Fruit fly (Drosophila melanogaster) whole organism, prepupa: ENCODE data around the gene Polr3D.

Source experiments
- CG10669 ChIP-seq: fragments of 200-800 bp; sonication (Bioruptor generic); optimal IDR thresholded peaks from 3 replicates; lab custom pipeline; 2018; ENCODE audit warnings: missing biosample characterization, mild to moderate bottlenecking, missing genetic modification characterization, moderate library complexity
- CG11294 ChIP-seq: fragments of 200-800 bp; sonication (Bioruptor generic); IDR thresholded peaks from 2 replicates; pipeline ENCODE4 v1.3.6; 2022; ENCODE audit warnings: missing biosample characterization, missing genetic modification characterization
- CG11762 ChIP-seq: fragments of 200-800 bp; sonication (Bioruptor generic); optimal IDR thresholded peaks from 3 replicates; lab custom pipeline; 2016; ENCODE audit warnings: missing biosample characterization, missing genetic modification characterization; ENCODE audit not compliant: insufficient read depth
- CG11902 ChIP-seq: fragments of 200-800 bp; sonication (Bioruptor generic); optimal IDR thresholded peaks from 3 replicates; lab custom pipeline; 2016; ENCODE audit warnings: missing biosample characterization, missing genetic modification characterization
- CG1621 ChIP-seq: fragments of 200-800 bp; sonication (Bioruptor generic); optimal IDR thresholded peaks from 3 replicates; lab custom pipeline; 2018; ENCODE audit warnings: missing biosample characterization, mild to moderate bottlenecking, missing genetic modification characterization
- CG16779 ChIP-seq: fragments of 200-800 bp; sonication (Bioruptor generic); optimal IDR thresholded peaks from 3 replicates; lab custom pipeline; 2017; ENCODE audit warnings: missing biosample characterization, mild to moderate bottlenecking, missing genetic modification characterization
- CG3032 ChIP-seq: fragments of 200-800 bp; optimal IDR thresholded peaks from 2 replicates; lab custom pipeline; 2019; ENCODE audit warnings: missing biosample characterization, mild to moderate bottlenecking, missing genetic modification characterization, moderate library complexity
- CG31627 ChIP-seq: fragments of 200-800 bp; sonication (Bioruptor generic); optimal IDR thresholded peaks from 3 replicates; lab custom pipeline; 2016; ENCODE audit warnings: missing biosample characterization, missing genetic modification characterization
- CG32006 ChIP-seq: fragments of 200-800 bp; sonication (Bioruptor generic); optimal IDR thresholded peaks from 3 replicates; lab custom pipeline; 2017; ENCODE audit warnings: missing biosample characterization, mild to moderate bottlenecking, missing genetic modification characterization
- CG34406 ChIP-seq: fragments of 200-800 bp; sonication (Bioruptor generic); optimal IDR thresholded peaks from 3 replicates; lab custom pipeline; 2016; ENCODE audit warnings: missing biosample characterization, missing genetic modification characterization
- CG4318 ChIP-seq: fragments of 200-800 bp; sonication (Bioruptor generic); optimal IDR thresholded peaks from 3 replicates; lab custom pipeline; 2017; ENCODE audit warnings: missing biosample characterization, mild to moderate bottlenecking, missing genetic modification characterization
- CG6276 ChIP-seq: fragments of 200-800 bp; sonication (Bioruptor generic); optimal IDR thresholded peaks from 2 replicates; lab custom pipeline; 2017; ENCODE audit warnings: missing biosample characterization, mild to moderate bottlenecking, missing genetic modification characterization
- CG6792 ChIP-seq: fragments of 200-800 bp; sonication (Bioruptor generic); optimal IDR thresholded peaks from 3 replicates; lab custom pipeline; 2016; ENCODE audit warnings: missing biosample characterization, missing genetic modification characterization
- CG6808 ChIP-seq: fragments of 200-800 bp; sonication (Bioruptor generic); optimal IDR thresholded peaks from 3 replicates; lab custom pipeline; 2017; ENCODE audit warnings: missing biosample characterization, missing genetic modification characterization, mild to moderate bottlenecking, moderate library complexity, missing genetic modification reagents
- CG6854 ChIP-seq: fragments of 200-800 bp; sonication (Bioruptor generic); optimal IDR thresholded peaks from 2 replicates; lab custom pipeline; 2017; ENCODE audit warnings: missing biosample characterization, mild to moderate bottlenecking, missing genetic modification characterization
- CG7368 ChIP-seq: fragments of 200-800 bp; sonication (Bioruptor generic); optimal IDR thresholded peaks from 3 replicates; lab custom pipeline; 2016; ENCODE audit warnings: missing biosample characterization, missing genetic modification characterization
- CG8119 ChIP-seq: fragments of 200-800 bp; sonication (Bioruptor generic); IDR thresholded peaks from 3 replicates; pipeline ENCODE4 v1.3.6; 2022; ENCODE audit warnings: missing biosample characterization, missing genetic modification characterization
- CG8319 ChIP-seq: fragments of 200-800 bp; sonication (Bioruptor generic); optimal IDR thresholded peaks from 3 replicates; lab custom pipeline; 2016; ENCODE audit warnings: missing biosample characterization, missing genetic modification characterization
- CG8632 ChIP-seq: fragments of 200-800 bp; sonication (Bioruptor generic); optimal IDR thresholded peaks from 3 replicates; lab custom pipeline; 2016; ENCODE audit warnings: missing biosample characterization, missing genetic modification characterization
- CG9139 ChIP-seq: fragments of 200-800 bp; sonication (Bioruptor generic); optimal IDR thresholded peaks from 3 replicates; lab custom pipeline; 2017; ENCODE audit warnings: missing biosample characterization, mild to moderate bottlenecking, missing genetic modification characterization
- Eip78C ChIP-seq: fragments of 200-800 bp; sonication (Bioruptor generic); peaks from one replicate; lab custom pipeline; 2016; ENCODE audit warnings: missing biosample characterization, missing genetic modification characterization
- Eip93F ChIP-seq: fragments of 200-800 bp; sonication (Bioruptor generic); optimal IDR thresholded peaks from 2 replicates; lab custom pipeline; 2016; ENCODE audit warnings: missing biosample characterization, mild to moderate bottlenecking, missing genetic modification characterization
- Ets21C ChIP-seq: fragments of 200-800 bp; sonication (Bioruptor generic); optimal IDR thresholded peaks from 3 replicates; lab custom pipeline; 2016; ENCODE audit warnings: missing biosample characterization, missing genetic modification characterization
- Ets96B ChIP-seq: fragments of 200-800 bp; optimal IDR thresholded peaks from 2 replicates; lab custom pipeline; 2019; ENCODE audit warnings: missing biosample characterization, mild to moderate bottlenecking, missing genetic modification characterization, moderate library complexity
- Gug ChIP-seq: fragments of 200-800 bp; sonication (Bioruptor generic); IDR thresholded peaks from 2 replicates; pipeline ENCODE4 v1.3.6; 2022; ENCODE audit warnings: missing biosample characterization, missing genetic modification characterization
- Hr39 ChIP-seq: fragments of 200-800 bp; sonication (Bioruptor generic); optimal IDR thresholded peaks from 2 replicates; lab custom pipeline; 2016; ENCODE audit warnings: missing biosample characterization, missing genetic modification characterization
- Hr4 ChIP-seq: fragments of 200-800 bp; sonication (Bioruptor generic); optimal IDR thresholded peaks from 3 replicates; lab custom pipeline; 2016; ENCODE audit warnings: missing biosample characterization, missing genetic modification characterization
- Lpt ChIP-seq: fragments of 200-800 bp; sonication (Bioruptor generic); optimal IDR thresholded peaks from 3 replicates; lab custom pipeline; 2016; ENCODE audit warnings: missing biosample characterization, missing genetic modification characterization
- Met ChIP-seq: fragments of 200-800 bp; sonication (Bioruptor generic); optimal IDR thresholded peaks from 3 replicates; lab custom pipeline; 2016; ENCODE audit warnings: missing biosample characterization, missing genetic modification characterization
- OdsH ChIP-seq: fragments of 200-800 bp; sonication (Bioruptor generic); optimal IDR thresholded peaks from 3 replicates; lab custom pipeline; 2016; ENCODE audit warnings: missing biosample characterization, missing genetic modification characterization
- Smox ChIP-seq: fragments of 200-800 bp; sonication (Bioruptor generic); optimal IDR thresholded peaks from 3 replicates; lab custom pipeline; 2016; ENCODE audit warnings: missing biosample characterization, missing genetic modification characterization
- Sox102F ChIP-seq: fragments of 200-800 bp; sonication (Bioruptor generic); optimal IDR thresholded peaks from 2 replicates; lab custom pipeline; 2016; ENCODE audit warnings: missing biosample characterization, mild to moderate bottlenecking, missing genetic modification characterization
- Sox14 ChIP-seq: fragments of 200-800 bp; sonication (Bioruptor generic); optimal IDR thresholded peaks from 3 replicates; lab custom pipeline; 2016; ENCODE audit warnings: missing biosample characterization, missing genetic modification characterization
- achi ChIP-seq: fragments of 200-800 bp; sonication (Bioruptor generic); optimal IDR thresholded peaks from 3 replicates; lab custom pipeline; 2016; ENCODE audit warnings: missing biosample characterization, missing genetic modification characterization
- acj6 ChIP-seq: fragments of 200-800 bp; sonication (Bioruptor generic); optimal IDR thresholded peaks from 3 replicates; lab custom pipeline; 2016; ENCODE audit warnings: missing biosample characterization, missing genetic modification characterization
- cyc ChIP-seq: fragments of 200-800 bp; sonication (Bioruptor generic); optimal IDR thresholded peaks from 3 replicates; lab custom pipeline; 2016; ENCODE audit warnings: missing biosample characterization, missing genetic modification characterization
- dac ChIP-seq: fragments of 200-800 bp; sonication (Bioruptor generic); optimal IDR thresholded peaks from 2 replicates; lab custom pipeline; 2017; ENCODE audit warnings: missing biosample characterization, mild to moderate bottlenecking, missing genetic modification characterization
- dsx ChIP-seq: fragments of 200-800 bp; optimal IDR thresholded peaks from 3 replicates; lab custom pipeline; 2019; ENCODE audit warnings: missing biosample characterization, mild to moderate bottlenecking, missing genetic modification characterization, moderate library complexity; ENCODE audit not compliant: poor library complexity, severe bottlenecking
- eg ChIP-seq: fragments of 200-800 bp; sonication (Bioruptor generic); IDR thresholded peaks from 3 replicates; pipeline ENCODE4 v1.3.6; 2022; ENCODE audit warnings: missing biosample characterization, missing genetic modification characterization
- esn ChIP-seq: fragments of 200-800 bp; sonication (Bioruptor generic); optimal IDR thresholded peaks from 2 replicates; lab custom pipeline; 2016; ENCODE audit warnings: missing biosample characterization, mild to moderate bottlenecking, missing genetic modification characterization, moderate library complexity
- fd59A ChIP-seq: fragments of 200-800 bp; sonication (Bioruptor generic); optimal IDR thresholded peaks from 2 replicates; lab custom pipeline; 2017; ENCODE audit warnings: missing biosample characterization, mild to moderate bottlenecking, missing genetic modification characterization, missing genetic modification reagents
- fkh ChIP-seq: fragments of 200-800 bp; sonication (Bioruptor generic); optimal IDR thresholded peaks from 3 replicates; lab custom pipeline; 2017; ENCODE audit warnings: missing biosample characterization, mild to moderate bottlenecking, missing genetic modification characterization, moderate library complexity
- lz ChIP-seq: fragments of 200-800 bp; sonication (Bioruptor generic); optimal IDR thresholded peaks from 3 replicates; lab custom pipeline; 2016; ENCODE audit warnings: missing biosample characterization, missing genetic modification characterization
- pdm3 ChIP-seq: fragments of 200-800 bp; sonication (Bioruptor generic); optimal IDR thresholded peaks from 3 replicates; lab custom pipeline; 2016; ENCODE audit warnings: missing biosample characterization, missing genetic modification characterization
- ss ChIP-seq, 2 experiments: fragments of 200-800 bp; sonication (Bioruptor generic); optimal IDR thresholded peaks; 2 replicates in 1 of 2; 3 replicates in 1 of 2; lab custom pipeline; 2017 to 2018; ENCODE audit warnings: mild to moderate bottlenecking in 2 of 2, missing biosample characterization in 2 of 2, missing genetic modification characterization in 2 of 2, moderate library complexity in 1 of 2
- svp ChIP-seq: fragments of 200-800 bp; sonication (Bioruptor generic); peaks from one replicate; lab custom pipeline; 2016; ENCODE audit warnings: missing biosample characterization, missing genetic modification characterization
- topi ChIP-seq: fragments of 200-800 bp; sonication (Bioruptor generic); optimal IDR thresholded peaks from 3 replicates; lab custom pipeline; 2016; ENCODE audit warnings: missing biosample characterization, missing genetic modification characterization

Polr3D gene

dm6 chr3L:18078614-18079013 lies 30.8 kb downstream of the Polr3D start (continued):
- TF ChIP-seq CG6792 (GFP tag; lab: Kevin White, UChicago) = no peak
- peak; percentile 8 for TF ChIP-seq CG34406 (GFP tag; lab: Kevin White, UChicago)
- TF ChIP-seq cyc = peak; percentile 12
- peak; percentile 62; the same call in 2 of the 3 replicates for TF ChIP-seq eg
- peak; percentile 54 for TF ChIP-seq CG6276 (GFP tag; lab: Kevin White, UChicago)
- TF ChIP-seq CG10669 (GFP tag; lab: Kevin White, UChicago) = peak; percentile 77
- TF ChIP-seq CG11294 (GFP tag; lab: Robert Waterston, UW) = no peak; the same call in 1 of the 2 replicates
- peak; percentile 33 for TF ChIP-seq CG16779 (tag; lab: Kevin White, UChicago)

- TF ChIP-seq acj6 (GFP tag; lab: Kevin White, UChicago) (peak; percentile 92), Hr39 (peak; percentile 34), CG6854 (peak; percentile 26), Sox102F (GFP tag; lab: Kevin White, UChicago) (peak; percentile 31), lz (GFP tag; lab: Kevin White, UChicago) (peak; percentile 63), CG10669 (GFP tag; lab: Kevin White, UChicago) (peak; percentile 95), fd59A (GFP tag; lab: Kevin White, UChicago) (peak; percentile 94), esn (GFP tag; lab: Kevin White, UChicago) (peak; percentile 67), OdsH (GFP tag; lab: Kevin White, UChicago) (peak; percentile 93), CG8119 (peak; percentile 97), CG9139 (peak; percentile 96), Ets21C (GFP tag; lab: Kevin White, UChicago) (no peak), dsx (GFP tag; lab: Kevin White, UChicago) (peak; percentile 96), topi (GFP tag; lab: Kevin White, UChicago) (peak; percentile 57), cyc (peak; percentile 56), Sox14 (peak; percentile 84), Eip93F (no peak), CG8319 (GFP tag; lab: Kevin White, UChicago) (peak; percentile 64), dac (GFP tag; lab: Kevin White, UChicago) (peak; percentile 87), CG7368 (peak; percentile 80), CG32006 (peak; percentile 98), CG11294 (GFP tag; lab: Robert Waterston, UW) (peak; percentile 86; the same call in 1 of the 2 replicates), CG8632 (peak; percentile 92), Hr4 (GFP tag; lab: Kevin White, UChicago) (peak; percentile 79), CG11762 (GFP tag; lab: Kevin White, UChicago) (peak; percentile 91), Smox (GFP tag; lab: Kevin White, UChicago) (peak; percentile 45), Ets96B (tag; lab: Kevin White, UChicago) (peak; percentile 97), Met (peak; percentile 46), achi (GFP tag; lab: Kevin White, UChicago) (peak; percentile 95), CG6276 (GFP tag; lab: Kevin White, UChicago) (peak; percentile 96), Eip78C (GFP tag; lab: Kevin White, UChicago) (peak; percentile 96), CG6792 (GFP tag; lab: Kevin White, UChicago) (peak; percentile 84), CG11902 (peak; percentile 83), pdm3 (peak; percentile 81), CG16779 (tag; lab: Kevin White, UChicago) (peak; percentile 96), fkh (GFP tag; lab: Kevin White, UChicago) (no peak), Gug (GFP tag; lab: Robert Waterston, UW) (peak; percentile 94), Lpt (GFP tag; lab: Kevin White, UChicago) (peak; percentile 89), CG31627 (peak; percentile 43), svp (peak; percentile 82), CG1621 (tag; lab: Kevin White, UChicago) (peak; percentile 85), ss (GFP tag; optimal IDR thresholded peaks at IDR 0.05; lab: Kevin White, UChicago) (peak; percentile 97 to 98), CG3032 (tag; lab: Kevin White, UChicago) (peak; percentile 98), CG6808 (GFP tag; lab: Kevin White, UChicago) (peak; percentile 96), CG4318 (GFP tag; lab: Kevin White, UChicago) (peak; percentile 96)
Measured at dm6 chr3L:18077649-18078417, 31.5 kb downstream of the Polr3D start.
